Worm (Caenorhabditis elegans): ENCODE results near the gene ZK856.18.

The ZK856.18 gene

ce11 chrV:10159972-10160371 is 25.8 kb downstream of the ZK856.18 start:
- TF ChIP-seq hlh-30 (tag; optimal IDR thresholded peaks at IDR 0.05; ENCODE audit: insufficient read depth), result peak; percentile 42
- TF ChIP-seq daf-16 (GFP tag; optimal IDR thresholded peaks at IDR 0.05), result no peak
- TF ChIP-seq daf-16 (tag; optimal IDR thresholded peaks at IDR 0.05), result peak; percentile 66
- peak; percentile 54 for TF ChIP-seq nhr-28 (tag; optimal IDR thresholded peaks at IDR 0.05)
- TF ChIP-seq dmd-6 (GFP tag; IDR thresholded peaks at IDR 0.05), result peak; percentile 82
- no peak for TF ChIP-seq dmd-8 (GFP tag; IDR thresholded peaks at IDR 0.05)
- peak; percentile 1 for TF ChIP-seq pqm-1 (tag; optimal IDR thresholded peaks at IDR 0.05)
- peak; percentile 64 for TF ChIP-seq dve-1 (tag; optimal IDR thresholded peaks at IDR 0.05; ENCODE audit: insufficient read depth)
- peak in 1 of 2 experiments; percentile 64 for TF ChIP-seq mdl-1 (tag; optimal IDR thresholded peaks at IDR 0.05)
- TF ChIP-seq nhr-77 (tag; optimal IDR thresholded peaks at IDR 0.05), result peak; percentile 31
- TF ChIP-seq php-3 (GFP tag; IDR thresholded peaks at IDR 0.05), result peak; percentile 87
- no peak for TF ChIP-seq spr-1 (tag; optimal IDR thresholded peaks at IDR 0.05)

DNA sequence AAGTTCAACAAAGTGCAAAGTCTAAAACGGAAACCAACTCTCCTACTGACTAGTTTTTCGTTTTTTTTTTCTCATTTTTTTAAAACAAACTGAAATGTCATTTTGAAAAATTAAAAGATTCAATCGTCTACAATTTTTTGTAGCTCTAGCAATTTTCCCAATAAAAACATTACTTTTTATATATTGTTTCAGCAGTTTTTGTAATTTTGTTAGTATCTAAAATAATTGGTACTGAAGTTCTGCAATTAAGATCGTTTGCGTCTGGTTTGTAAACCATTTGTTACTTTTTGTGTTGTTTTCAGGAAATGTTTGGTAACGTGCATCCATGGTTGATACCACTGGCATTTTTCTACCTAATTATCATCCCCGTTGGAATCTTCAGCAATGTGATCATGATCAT is 27.3 kb downstream of the ZK856.18 start, which contains the start of gene srsx-30:
Gene srsx-30 (plus strand): TSS at position 301 of the 400 bp plus-strand sequence.
- TF ChIP-seq vab-7 (GFP tag; IDR thresholded peaks at IDR 0.05), result no peak

ce11 chrV:10154698-10155097 is 31.1 kb downstream of the ZK856.18 start, which contains the start of gene srsx-29:
srsx-29 (plus strand) TSS chrV:10154998.
- no peak for TF ChIP-seq ZK546.5 (tag; optimal IDR thresholded peaks at IDR 0.05)
- TF ChIP-seq ceh-62 (tag; optimal IDR thresholded peaks at IDR 0.05), result no peak
- TF ChIP-seq Y105C5A.15 (GFP tag; IDR thresholded peaks at IDR 0.05), result no peak
- no peak for TF ChIP-seq lin-29 (GFP tag; IDR thresholded peaks at IDR 0.05)
- no peak for TF ChIP-seq lsy-2 (tag; optimal IDR thresholded peaks at IDR 0.05)
- TF ChIP-seq T20F7.1 (GFP tag; optimal IDR thresholded peaks at IDR 0.05), result no peak
- no peak for TF ChIP-seq ztf-7 (tag; optimal IDR thresholded peaks at IDR 0.05)
- TF ChIP-seq pha-4 (GFP tag; IDR thresholded peaks at IDR 0.05), result no peak
- TF ChIP-seq pha-4 (tag; optimal IDR thresholded peaks at IDR 0.05), result no peak
- TF ChIP-seq lin-39 (tag; optimal IDR thresholded peaks at IDR 0.05), result no peak
- TF ChIP-seq ztf-11 (tag; optimal IDR thresholded peaks at IDR 0.05), result no peak
- TF ChIP-seq F49E8.2 (tag; optimal IDR thresholded peaks at IDR 0.05; ENCODE audit: borderline replicate concordance), result no peak
- no peak for TF ChIP-seq ctbp-1 (GFP tag; IDR thresholded peaks at IDR 0.05)
- no peak for TF ChIP-seq nhr-41 (GFP tag; IDR thresholded peaks at IDR 0.05)
- no peak for TF ChIP-seq zfp-2 (tag; optimal IDR thresholded peaks at IDR 0.05)
- TF ChIP-seq nhr-11 (tag; optimal IDR thresholded peaks at IDR 0.05), result no peak
- TF ChIP-seq dpl-1 (GFP tag; optimal IDR thresholded peaks at IDR 0.05), result no peak

DNA sequence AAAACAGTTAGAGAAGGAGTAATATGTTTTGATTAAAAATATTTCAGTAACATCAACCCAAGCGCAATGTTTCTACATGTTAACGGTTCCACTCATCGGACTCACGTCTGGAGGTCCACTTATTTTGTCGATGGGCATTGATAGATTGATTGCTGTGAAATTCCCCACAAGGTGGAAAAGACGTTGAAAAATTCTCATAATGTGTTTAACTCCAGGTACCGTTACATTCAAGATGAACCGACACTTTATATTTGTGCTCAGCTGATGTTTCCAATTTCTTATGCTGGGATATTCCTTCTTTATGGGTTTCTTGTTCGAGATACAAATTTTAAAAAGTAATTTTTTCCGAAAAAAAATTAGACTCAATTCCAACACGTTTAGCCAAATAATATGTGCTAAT is 32.7 kb downstream of the ZK856.18 start:
- no peak for TF ChIP-seq F49E8.2 (tag; optimal IDR thresholded peaks at IDR 0.05; ENCODE audit: borderline replicate concordance)
- peak; percentile 94 for TF ChIP-seq aha-1 (tag)

- TF ChIP-seq fkh-10 (GFP tag; optimal IDR thresholded peaks at IDR 0.05), result no peak
- peak in 1 of 2 experiments; percentile 57 for TF ChIP-seq unc-62 (GFP tag; optimal IDR thresholded peaks at IDR 0.05 in 1 of 2)
- TF ChIP-seq unc-62 (tag; optimal IDR thresholded peaks at IDR 0.05), result no peak
Observed at ce11 chrV:10152278-10152677, 33.5 kb downstream of the ZK856.18 start, which contains the start of gene srsx-28. srsx-28 (plus strand) TSS chrV:10152578.

ce11 chrV:10149728-10150127 is 36.1 kb downstream of the ZK856.18 start, which contains the start of gene srsx-27:
srsx-27 (plus strand) TSS chrV:10150028.
- TF ChIP-seq T26A8.4 (GFP tag; IDR thresholded peaks at IDR 0.05), result no peak
- no peak for TF ChIP-seq dpl-1 (GFP tag; optimal IDR thresholded peaks at IDR 0.05)
- TF ChIP-seq madf-9 (GFP tag; conservative IDR thresholded peaks at IDR 0.05), result no peak
- no peak for TF ChIP-seq egl-43 (GFP tag; IDR thresholded peaks at IDR 0.05)
- no peak for TF ChIP-seq zip-2 (tag; optimal IDR thresholded peaks at IDR 0.05)
- no peak for TF ChIP-seq lin-39 (tag; optimal IDR thresholded peaks at IDR 0.05)
- no peak for TF ChIP-seq snpc-4 (tag; optimal IDR thresholded peaks at IDR 0.05)
- no peak for TF ChIP-seq Y5F2A.4 (GFP tag; optimal IDR thresholded peaks at IDR 0.05)
- no peak for TF ChIP-seq pha-4 (GFP tag; IDR thresholded peaks at IDR 0.05)
- no peak for TF ChIP-seq pha-4 (tag; optimal IDR thresholded peaks at IDR 0.05)
- TF ChIP-seq hlh-11 (tag; optimal IDR thresholded peaks at IDR 0.05), result no peak
- no peak for TF ChIP-seq nhr-25 (tag; optimal IDR thresholded peaks at IDR 0.05; ENCODE audit: borderline replicate concordance, insufficient read depth)
- TF ChIP-seq nhr-111 (GFP tag; optimal IDR thresholded peaks at IDR 0.05), result no peak

Data from whole organism, L4 larva.